Worm (Caenorhabditis elegans) whole organism, L2 larva: Measurements from ENCODE around the gene C44B12.3.
A peak's percentile ranks its signal among the peaks of the same experiment; 100 is the strongest.

ENCODE experiments used
- C34F6.9 ChIP-seq: fragments of 150-350 bp; optimal IDR thresholded peaks from 2 replicates; lab custom pipeline; 2014; ENCODE audit warnings: missing biosample characterization, missing genetic modification characterization
- F13H6.1 ChIP-seq: sonication (generic microtip); optimal IDR thresholded peaks from 2 replicates; lab custom pipeline; 2016; ENCODE audit warnings: missing genetic modification characterization, missing compliant biosample characterization
- R02D3.7 ChIP-seq: fragments of 150-350 bp; optimal IDR thresholded peaks from 2 replicates; lab custom pipeline; 2014; ENCODE audit warnings: missing biosample characterization, missing genetic modification characterization
- Y55F3AM.14 ChIP-seq: fragments of 200-800 bp; sonication (Bioruptor generic); optimal IDR thresholded peaks from 2 replicates; lab custom pipeline; 2018; ENCODE audit warnings: mild to moderate bottlenecking, missing genetic modification characterization, missing compliant biosample characterization
- alr-1 ChIP-seq: fragments of 150-350 bp; optimal IDR thresholded peaks from 2 replicates; lab custom pipeline; 2014; ENCODE audit warnings: missing biosample characterization, missing genetic modification characterization
- aly-2 ChIP-seq: fragments of 150-350 bp; optimal IDR thresholded peaks from 2 replicates; lab custom pipeline; 2014; ENCODE audit warnings: missing biosample characterization, missing genetic modification characterization
- ama-1 ChIP-seq: fragments of 150-350 bp; optimal IDR thresholded peaks from 2 replicates; lab custom pipeline; 2018; ENCODE audit warnings: inconsistent platforms
- blmp-1 ChIP-seq: sonication (generic microtip); optimal IDR thresholded peaks from 2 replicates; lab custom pipeline; 2017; ENCODE audit warnings: missing genetic modification characterization, mild to moderate bottlenecking, missing compliant biosample characterization, antibody characterized with exemption, moderate library complexity; ENCODE audit not compliant: insufficient read depth
- ceh-82 ChIP-seq: fragments of 150-350 bp; optimal IDR thresholded peaks from 2 replicates; lab custom pipeline; 2014; ENCODE audit warnings: missing biosample characterization, missing genetic modification characterization
- crh-2 ChIP-seq: sonication (generic microtip); optimal IDR thresholded peaks from 2 replicates; lab custom pipeline; 2017; ENCODE audit warnings: missing biosample characterization, missing genetic modification characterization
- dmd-4 ChIP-seq: sonication (generic microtip); optimal IDR thresholded peaks from 2 replicates; lab custom pipeline; 2017; ENCODE audit warnings: missing biosample characterization, missing genetic modification characterization
- egl-27 ChIP-seq: sonication (generic microtip); optimal IDR thresholded peaks from 3 replicates; lab custom pipeline; 2017; ENCODE audit warnings: missing biosample characterization, missing genetic modification reagents, missing genetic modification characterization
- elt-1 ChIP-seq: fragments of 150-350 bp; optimal IDR thresholded peaks from 2 replicates; lab custom pipeline; 2014; ENCODE audit warnings: missing biosample characterization, missing genetic modification characterization
- fos-1 ChIP-seq: fragments of 150-350 bp; optimal IDR thresholded peaks from 2 replicates; lab custom pipeline; 2014; ENCODE audit warnings: missing biosample characterization, missing genetic modification characterization
- lin-11 ChIP-seq: fragments of 150-350 bp; sonication (generic microtip); optimal IDR thresholded peaks from 2 replicates; lab custom pipeline; 2014; ENCODE audit warnings: missing biosample characterization, missing genetic modification characterization, inconsistent platforms, mixed read lengths
- lin-13 ChIP-seq: fragments of 150-350 bp; optimal IDR thresholded peaks from 2 replicates; lab custom pipeline; 2014; ENCODE audit warnings: missing biosample characterization, missing genetic modification reagents, missing genetic modification characterization
- lin-39 ChIP-seq: fragments of 150-350 bp; optimal IDR thresholded peaks from 2 replicates; lab custom pipeline; 2014; ENCODE audit warnings: missing biosample characterization, missing genetic modification reagents, missing genetic modification characterization
- lsy-2 ChIP-seq, 2 experiments: fragments of 150-350 bp in 1 of 2; sonication (generic microtip) in 1 of 2; optimal IDR thresholded peaks; 2 replicates each; lab custom pipeline; 2014 to 2017; ENCODE audit warnings: missing biosample characterization in 2 of 2, missing genetic modification characterization in 2 of 2
- mab-5 ChIP-seq: fragments of 150-350 bp; optimal IDR thresholded peaks from 2 replicates; lab custom pipeline; 2014; ENCODE audit warnings: missing biosample characterization, missing genetic modification characterization
- mbf-1 ChIP-seq: sonication (generic microtip); optimal IDR thresholded peaks from 2 replicates; lab custom pipeline; 2017; ENCODE audit warnings: missing biosample characterization, missing genetic modification characterization
- mdl-1 ChIP-seq, 2 experiments: fragments of 150-350 bp in 1 of 2; sonication (generic microtip) in 1 of 2; optimal IDR thresholded peaks; 2 replicates each; lab custom pipeline; 2017; ENCODE audit warnings: missing biosample characterization in 2 of 2, missing genetic modification characterization in 2 of 2
- nhr-10 ChIP-seq: sonication (generic microtip); optimal IDR thresholded peaks from 2 replicates; lab custom pipeline; 2017; ENCODE audit warnings: missing biosample characterization, missing genetic modification characterization
- nhr-12 ChIP-seq: fragments of 150-350 bp; optimal IDR thresholded peaks from 2 replicates; lab custom pipeline; 2014; ENCODE audit warnings: missing biosample characterization, missing genetic modification characterization
- nhr-129 ChIP-seq: fragments of 150-350 bp; optimal IDR thresholded peaks from 2 replicates; lab custom pipeline; 2014; ENCODE audit warnings: missing biosample characterization, missing genetic modification characterization
- nhr-21 ChIP-seq: fragments of 150-350 bp; optimal IDR thresholded peaks from 2 replicates; lab custom pipeline; 2014; ENCODE audit warnings: missing biosample characterization, missing genetic modification characterization
- nhr-237 ChIP-seq: fragments of 150-350 bp; optimal IDR thresholded peaks from 2 replicates; lab custom pipeline; 2014; ENCODE audit warnings: missing biosample characterization, missing genetic modification characterization
- nhr-25 ChIP-seq: fragments of 150-350 bp; sonication (generic microtip); optimal IDR thresholded peaks from 3 replicates; lab custom pipeline; 2014; ENCODE audit warnings: missing biosample characterization, missing genetic modification characterization
- nhr-6 ChIP-seq: fragments of 150-350 bp; optimal IDR thresholded peaks from 2 replicates; lab custom pipeline; 2014; ENCODE audit warnings: missing biosample characterization, missing genetic modification characterization
- nhr-77 ChIP-seq: fragments of 150-350 bp; optimal IDR thresholded peaks from 2 replicates; lab custom pipeline; 2014; ENCODE audit warnings: missing biosample characterization, missing genetic modification characterization
- peb-1 ChIP-seq: fragments of 150-350 bp; optimal IDR thresholded peaks from 2 replicates; lab custom pipeline; 2014; ENCODE audit warnings: missing biosample characterization, missing genetic modification characterization
- sem-4 ChIP-seq: fragments of 150-350 bp; optimal IDR thresholded peaks from 2 replicates; lab custom pipeline; 2014; ENCODE audit warnings: missing biosample characterization, missing genetic modification reagents, missing genetic modification characterization
- skn-1 ChIP-seq: sonication (generic microtip); optimal IDR thresholded peaks from 2 replicates; lab custom pipeline; 2017; ENCODE audit warnings: missing biosample characterization, missing genetic modification characterization
- sma-9 ChIP-seq, 2 experiments: fragments of 150-350 bp in 1 of 2; sonication (generic microtip) in 1 of 2; optimal IDR thresholded peaks; 2 replicates each; lab custom pipeline; 2014 to 2016; ENCODE audit warnings: missing genetic modification characterization in 2 of 2, mild to moderate bottlenecking in 1 of 2, missing biosample characterization in 1 of 2, missing compliant biosample characterization in 1 of 2, missing genetic modification reagents in 1 of 2, moderate library complexity in 1 of 2
- snpc-4 ChIP-seq: fragments of 150-350 bp; optimal IDR thresholded peaks from 2 replicates; lab custom pipeline; 2014; ENCODE audit warnings: missing biosample characterization, missing genetic modification characterization
- unc-39 ChIP-seq: fragments of 150-350 bp; optimal IDR thresholded peaks from 2 replicates; lab custom pipeline; 2014; ENCODE audit warnings: missing biosample characterization, missing genetic modification characterization
- unc-55 ChIP-seq: fragments of 150-350 bp; sonication (generic microtip); optimal IDR thresholded peaks from 3 replicates; lab custom pipeline; 2014; ENCODE audit warnings: missing biosample characterization, missing genetic modification reagents, missing genetic modification characterization
- unc-62 ChIP-seq: fragments of 150-350 bp; optimal IDR thresholded peaks from 2 replicates; lab custom pipeline; 2014; ENCODE audit warnings: missing biosample characterization, missing genetic modification reagents, missing genetic modification characterization
- ztf-1 ChIP-seq: fragments of 200-800 bp; sonication (Bioruptor generic); conservative IDR thresholded peaks from 2 replicates; pipeline ENCODE4 v1.3.6; 2022; ENCODE audit warnings: missing genetic modification characterization, missing compliant biosample characterization
- ztf-4 ChIP-seq: fragments of 150-350 bp; optimal IDR thresholded peaks from 2 replicates; lab custom pipeline; 2014; ENCODE audit warnings: missing biosample characterization, missing genetic modification characterization

Gene C44B12.3

ce11 chrIV:1096154-1096553 lies 8.4 kb upstream of the C44B12.3 start:
- TF ChIP-seq fos-1 = no peak
- no peak for TF ChIP-seq crh-2 (tag; lab: Kevin White, UChicago)
- no peak for TF ChIP-seq ztf-1 (GFP tag; lab: Robert Waterston, UW)
- TF ChIP-seq nhr-77 = no peak
- no peak for TF ChIP-seq snpc-4
- no peak for TF ChIP-seq lsy-2 (tag; optimal IDR thresholded peaks at IDR 0.05; lab: Kevin White, UChicago)
- TF ChIP-seq lin-11 (tag; lab: Kevin White, UChicago) = no peak
- no peak for TF ChIP-seq ceh-82 (tag; lab: Kevin White, UChicago)
- TF ChIP-seq ztf-4 (tag; lab: Kevin White, UChicago) = no peak
- TF ChIP-seq alr-1 = no peak
- TF ChIP-seq egl-27 (tag; lab: Kevin White, UChicago) = no peak
- no peak for TF ChIP-seq nhr-21 (tag; lab: Kevin White, UChicago)
- TF ChIP-seq nhr-12 (tag; lab: Kevin White, UChicago) = no peak
- TF ChIP-seq mdl-1 (tag; optimal IDR thresholded peaks at IDR 0.05; lab: Kevin White, UChicago) = no peak
- TF ChIP-seq, all 48 proteins: peak for 0

DNA sequence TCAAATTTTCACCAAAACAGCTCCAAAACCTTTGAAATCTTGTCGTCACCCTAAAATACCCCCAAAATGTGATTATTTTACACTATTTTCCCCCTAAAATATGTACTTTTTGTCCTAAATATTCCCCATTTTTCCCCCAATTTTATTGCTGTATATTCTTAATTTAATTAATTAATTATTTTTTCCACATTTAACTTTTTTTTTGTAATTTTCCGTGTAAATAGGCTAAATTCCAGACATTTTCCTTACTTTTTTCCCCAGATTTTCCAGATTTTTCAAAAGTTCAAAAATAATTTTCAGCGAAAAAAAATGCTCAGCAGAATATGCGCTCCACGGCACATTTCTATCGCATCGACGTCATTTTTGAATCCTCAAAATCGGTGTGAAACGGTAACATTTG lies 7.4 kb upstream of the C44B12.3 start, which contains the start of gene cox-18:
Gene cox-18, plus strand, starts transcription at position 301 of the 400 bp plus-strand sequence.
- no peak for TF ChIP-seq elt-1 (tag; lab: Kevin White, UChicago)
- no peak for TF ChIP-seq unc-55 (GFP tag; lab: Kevin White, UChicago)
- TF ChIP-seq nhr-129 (tag; lab: Kevin White, UChicago) = no peak
- no peak for TF ChIP-seq ama-1
- TF ChIP-seq skn-1 (tag; lab: Kevin White, UChicago) = no peak
- TF ChIP-seq ztf-1 (GFP tag; lab: Robert Waterston, UW) = no peak

DNA sequence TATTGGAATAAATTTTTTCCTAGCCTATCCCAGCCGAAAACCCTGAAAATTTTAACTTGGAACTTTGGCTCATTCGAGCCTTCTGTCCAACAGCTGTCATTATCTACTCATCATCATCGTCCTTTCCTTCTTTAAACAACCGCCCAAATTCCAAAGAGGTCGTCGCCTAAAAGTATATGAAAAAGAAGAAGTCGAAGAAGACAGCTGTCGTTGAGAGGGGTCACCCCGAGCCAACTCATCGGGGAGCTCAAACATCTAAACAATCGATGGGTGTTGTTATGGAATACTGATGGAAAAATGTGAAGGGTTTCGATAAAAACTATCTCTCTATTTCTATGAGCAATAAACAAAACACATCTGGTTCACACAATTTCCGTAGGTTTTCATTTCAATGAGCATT lies 538 bp downstream of the C44B12.3 start:
- TF ChIP-seq fos-1 (no peak), blmp-1 (no peak), sma-9 (GFP tag; optimal IDR thresholded peaks at IDR 0.05; lab: Kevin White, UChicago) (peak; percentile 2), sma-9 (tag; optimal IDR thresholded peaks at IDR 0.05; lab: Kevin White, UChicago) (no peak), nhr-129 (tag; lab: Kevin White, UChicago) (peak; percentile 47), F13H6.1 (tag; lab: Kevin White, UChicago) (peak; percentile 46)

ce11 chrIV:1105999-1106398 lies 1.4 kb downstream of the C44B12.3 start:
- TF ChIP-seq alr-1 = no peak
- peak; percentile 52 for TF ChIP-seq F13H6.1 (tag; lab: Kevin White, UChicago)

DNA sequence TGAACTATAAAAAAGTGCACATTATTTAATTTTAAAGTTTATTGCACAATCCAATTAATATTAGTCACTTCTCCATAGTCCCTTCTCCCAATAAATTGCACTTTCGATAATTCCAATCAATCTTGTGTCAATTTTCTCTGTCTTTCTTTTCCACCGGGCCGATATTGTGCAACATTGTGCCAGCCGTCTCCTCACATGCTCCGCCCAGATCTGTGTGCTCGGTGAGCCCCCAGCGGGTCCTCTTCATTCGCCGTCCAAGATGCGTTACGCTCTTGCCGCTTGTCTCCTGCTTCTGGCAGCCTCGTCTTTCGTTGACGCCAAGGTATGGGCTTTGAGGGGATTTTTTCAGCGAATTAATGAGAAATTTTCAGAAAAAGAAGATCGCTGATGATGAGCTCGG lies 2.6 kb downstream of the C44B12.3 start, which contains the start of gene ost-1:
Gene ost-1, plus strand, starts transcription at position 207 of the 400 bp plus-strand sequence.
- TF ChIP-seq lin-11 (tag; lab: Kevin White, UChicago) (no peak), sma-9 (GFP tag; optimal IDR thresholded peaks at IDR 0.05; lab: Kevin White, UChicago) (peak; percentile 3), sma-9 (tag; optimal IDR thresholded peaks at IDR 0.05; lab: Kevin White, UChicago) (no peak), nhr-129 (tag; lab: Kevin White, UChicago) (peak; percentile 35), F13H6.1 (tag; lab: Kevin White, UChicago) (peak; percentile 31)
- TF ChIP-seq, all 48 proteins: peak for 3

DNA sequence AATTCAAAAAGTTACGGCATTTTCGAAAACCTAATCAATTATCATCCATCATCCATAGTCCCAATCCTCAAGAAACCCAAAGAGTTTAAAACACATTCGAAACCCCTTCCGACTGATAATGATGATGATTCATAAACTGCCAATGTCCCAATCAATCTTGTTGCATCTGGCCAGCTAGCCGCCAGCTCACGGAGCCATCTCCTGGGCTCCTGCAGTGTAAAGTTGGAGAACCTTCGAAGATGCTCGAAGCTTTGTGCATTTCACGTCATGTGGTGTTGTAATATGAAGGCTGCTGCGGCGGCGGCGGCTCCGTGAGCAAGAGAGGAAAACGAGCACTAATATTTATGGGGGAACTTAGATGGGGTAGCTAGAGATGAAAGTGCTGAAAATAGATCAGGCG lies 3.5 kb downstream of the C44B12.3 start:
- TF ChIP-seq crh-2 (tag; lab: Kevin White, UChicago) = no peak
- TF ChIP-seq nhr-6 = no peak
- TF ChIP-seq aly-2 = no peak
- no peak for TF ChIP-seq nhr-12 (tag; lab: Kevin White, UChicago)
- no peak for TF ChIP-seq egl-27 (tag; lab: Kevin White, UChicago)
- no peak for TF ChIP-seq unc-62
- TF ChIP-seq alr-1 = no peak
- no peak for TF ChIP-seq lin-13 (GFP tag; lab: Kevin White, UChicago)
- no peak for TF ChIP-seq Y55F3AM.14 (GFP tag; lab: Kevin White, UChicago)
- TF ChIP-seq blmp-1 = no peak
- no peak for TF ChIP-seq ceh-82 (tag; lab: Kevin White, UChicago)
- TF ChIP-seq ama-1 = no peak
- peak; percentile 40 for TF ChIP-seq ztf-4 (tag; lab: Kevin White, UChicago)
- peak in 1 of 2 experiments; percentile 23 for TF ChIP-seq lsy-2 (tag; optimal IDR thresholded peaks at IDR 0.05; lab: Kevin White, UChicago)
- TF ChIP-seq ztf-1 (GFP tag; lab: Robert Waterston, UW) = no peak
- no peak for TF ChIP-seq mab-5
- TF ChIP-seq unc-55 (GFP tag; lab: Kevin White, UChicago) = no peak
- no peak for TF ChIP-seq R02D3.7
- no peak for TF ChIP-seq unc-39
- TF ChIP-seq dmd-4 (tag; lab: Kevin White, UChicago) = no peak
- no peak for TF ChIP-seq C34F6.9 (tag; lab: Kevin White, UChicago)
- no peak for TF ChIP-seq nhr-237 (tag; lab: Kevin White, UChicago)
- TF ChIP-seq mbf-1 = no peak
- peak; percentile 66 for TF ChIP-seq nhr-129 (tag; lab: Kevin White, UChicago)
- no peak for TF ChIP-seq sem-4 (tag; lab: Kevin White, UChicago)
- peak; percentile 52 for TF ChIP-seq sma-9 (GFP tag; optimal IDR thresholded peaks at IDR 0.05; lab: Kevin White, UChicago)
- TF ChIP-seq sma-9 (tag; optimal IDR thresholded peaks at IDR 0.05; lab: Kevin White, UChicago) = no peak
- TF ChIP-seq nhr-10 (tag; lab: Kevin White, UChicago) = no peak
- TF ChIP-seq lin-39 (tag; lab: Kevin White, UChicago) = no peak
- no peak for TF ChIP-seq nhr-25 (tag; lab: Kevin White, UChicago)
- TF ChIP-seq snpc-4 = no peak
- no peak for TF ChIP-seq peb-1
- no peak for TF ChIP-seq fos-1
